Worm (Caenorhabditis elegans) whole organism, L2 larva: Measurements from ENCODE around the gene str-204.

ENCODE experiments used
- C34F6.9 ChIP-seq: fragments of 150-350 bp; optimal IDR thresholded peaks from 2 replicates; lab custom pipeline; 2014; ENCODE audit warnings: missing biosample characterization, missing genetic modification characterization
- F13H6.1 ChIP-seq: sonication (generic microtip); optimal IDR thresholded peaks from 2 replicates; lab custom pipeline; 2016; ENCODE audit warnings: missing genetic modification characterization, missing compliant biosample characterization
- R02D3.7 ChIP-seq: fragments of 150-350 bp; optimal IDR thresholded peaks from 2 replicates; lab custom pipeline; 2014; ENCODE audit warnings: missing biosample characterization, missing genetic modification characterization
- Y55F3AM.14 ChIP-seq: fragments of 200-800 bp; sonication (Bioruptor generic); optimal IDR thresholded peaks from 2 replicates; lab custom pipeline; 2018; ENCODE audit warnings: mild to moderate bottlenecking, missing genetic modification characterization, missing compliant biosample characterization
- alr-1 ChIP-seq: fragments of 150-350 bp; optimal IDR thresholded peaks from 2 replicates; lab custom pipeline; 2014; ENCODE audit warnings: missing biosample characterization, missing genetic modification characterization
- aly-2 ChIP-seq: fragments of 150-350 bp; optimal IDR thresholded peaks from 2 replicates; lab custom pipeline; 2014; ENCODE audit warnings: missing biosample characterization, missing genetic modification characterization
- ama-1 ChIP-seq: fragments of 150-350 bp; optimal IDR thresholded peaks from 2 replicates; lab custom pipeline; 2018; ENCODE audit warnings: inconsistent platforms
- blmp-1 ChIP-seq: sonication (generic microtip); optimal IDR thresholded peaks from 2 replicates; lab custom pipeline; 2017; ENCODE audit warnings: missing genetic modification characterization, mild to moderate bottlenecking, missing compliant biosample characterization, antibody characterized with exemption, moderate library complexity; ENCODE audit not compliant: insufficient read depth
- crh-2 ChIP-seq: sonication (generic microtip); optimal IDR thresholded peaks from 2 replicates; lab custom pipeline; 2017; ENCODE audit warnings: missing biosample characterization, missing genetic modification characterization
- dmd-4 ChIP-seq: sonication (generic microtip); optimal IDR thresholded peaks from 2 replicates; lab custom pipeline; 2017; ENCODE audit warnings: missing biosample characterization, missing genetic modification characterization
- egl-27 ChIP-seq: sonication (generic microtip); optimal IDR thresholded peaks from 3 replicates; lab custom pipeline; 2017; ENCODE audit warnings: missing biosample characterization, missing genetic modification reagents, missing genetic modification characterization
- elt-3 ChIP-seq: sonication (generic microtip); optimal IDR thresholded peaks from 2 replicates; lab custom pipeline; 2017; ENCODE audit warnings: missing biosample characterization, missing genetic modification characterization
- fos-1 ChIP-seq: fragments of 150-350 bp; optimal IDR thresholded peaks from 2 replicates; lab custom pipeline; 2014; ENCODE audit warnings: missing biosample characterization, missing genetic modification characterization
- lin-11 ChIP-seq: fragments of 150-350 bp; sonication (generic microtip); optimal IDR thresholded peaks from 2 replicates; lab custom pipeline; 2014; ENCODE audit warnings: missing biosample characterization, missing genetic modification characterization, inconsistent platforms, mixed read lengths
- lin-13 ChIP-seq: fragments of 150-350 bp; optimal IDR thresholded peaks from 2 replicates; lab custom pipeline; 2014; ENCODE audit warnings: missing biosample characterization, missing genetic modification reagents, missing genetic modification characterization
- lin-39 ChIP-seq: fragments of 150-350 bp; optimal IDR thresholded peaks from 2 replicates; lab custom pipeline; 2014; ENCODE audit warnings: missing biosample characterization, missing genetic modification reagents, missing genetic modification characterization
- lsy-2 ChIP-seq, 2 experiments: fragments of 150-350 bp in 1 of 2; sonication (generic microtip) in 1 of 2; optimal IDR thresholded peaks; 2 replicates each; lab custom pipeline; 2014 to 2017; ENCODE audit warnings: missing biosample characterization in 2 of 2, missing genetic modification characterization in 2 of 2
- mab-5 ChIP-seq: fragments of 150-350 bp; optimal IDR thresholded peaks from 2 replicates; lab custom pipeline; 2014; ENCODE audit warnings: missing biosample characterization, missing genetic modification characterization
- mbf-1 ChIP-seq: sonication (generic microtip); optimal IDR thresholded peaks from 2 replicates; lab custom pipeline; 2017; ENCODE audit warnings: missing biosample characterization, missing genetic modification characterization
- nhr-10 ChIP-seq: sonication (generic microtip); optimal IDR thresholded peaks from 2 replicates; lab custom pipeline; 2017; ENCODE audit warnings: missing biosample characterization, missing genetic modification characterization
- nhr-11 ChIP-seq: fragments of 150-350 bp; optimal IDR thresholded peaks from 2 replicates; lab custom pipeline; 2014; ENCODE audit warnings: missing biosample characterization, missing genetic modification characterization
- nhr-12 ChIP-seq: fragments of 150-350 bp; optimal IDR thresholded peaks from 2 replicates; lab custom pipeline; 2014; ENCODE audit warnings: missing biosample characterization, missing genetic modification characterization
- nhr-129 ChIP-seq: fragments of 150-350 bp; optimal IDR thresholded peaks from 2 replicates; lab custom pipeline; 2014; ENCODE audit warnings: missing biosample characterization, missing genetic modification characterization
- nhr-23 ChIP-seq: fragments of 150-350 bp; optimal IDR thresholded peaks from 2 replicates; lab custom pipeline; 2014; ENCODE audit warnings: missing biosample characterization, missing genetic modification reagents, missing genetic modification characterization
- nhr-237 ChIP-seq: fragments of 150-350 bp; optimal IDR thresholded peaks from 2 replicates; lab custom pipeline; 2014; ENCODE audit warnings: missing biosample characterization, missing genetic modification characterization
- nhr-6 ChIP-seq: fragments of 150-350 bp; optimal IDR thresholded peaks from 2 replicates; lab custom pipeline; 2014; ENCODE audit warnings: missing biosample characterization, missing genetic modification characterization
- nhr-77 ChIP-seq: fragments of 150-350 bp; optimal IDR thresholded peaks from 2 replicates; lab custom pipeline; 2014; ENCODE audit warnings: missing biosample characterization, missing genetic modification characterization
- skn-1 ChIP-seq: sonication (generic microtip); optimal IDR thresholded peaks from 2 replicates; lab custom pipeline; 2017; ENCODE audit warnings: missing biosample characterization, missing genetic modification characterization
- sma-3 ChIP-seq: sonication (generic microtip); optimal IDR thresholded peaks from 2 replicates; lab custom pipeline; 2016; ENCODE audit warnings: missing genetic modification reagents, missing genetic modification characterization, missing compliant biosample characterization
- sma-9 ChIP-seq, 2 experiments: fragments of 150-350 bp in 1 of 2; sonication (generic microtip) in 1 of 2; optimal IDR thresholded peaks; 2 replicates each; lab custom pipeline; 2014 to 2016; ENCODE audit warnings: missing genetic modification characterization in 2 of 2, mild to moderate bottlenecking in 1 of 2, missing biosample characterization in 1 of 2, missing compliant biosample characterization in 1 of 2, missing genetic modification reagents in 1 of 2, moderate library complexity in 1 of 2
- snpc-4 ChIP-seq: fragments of 150-350 bp; optimal IDR thresholded peaks from 2 replicates; lab custom pipeline; 2014; ENCODE audit warnings: missing biosample characterization, missing genetic modification characterization
- unc-39 ChIP-seq: fragments of 150-350 bp; optimal IDR thresholded peaks from 2 replicates; lab custom pipeline; 2014; ENCODE audit warnings: missing biosample characterization, missing genetic modification characterization
- unc-55 ChIP-seq: fragments of 150-350 bp; sonication (generic microtip); optimal IDR thresholded peaks from 3 replicates; lab custom pipeline; 2014; ENCODE audit warnings: missing biosample characterization, missing genetic modification reagents, missing genetic modification characterization
- zag-1 ChIP-seq: fragments of 150-350 bp; optimal IDR thresholded peaks from 2 replicates; lab custom pipeline; 2014; ENCODE audit warnings: missing biosample characterization, missing genetic modification characterization
- ztf-1 ChIP-seq: fragments of 200-800 bp; sonication (Bioruptor generic); conservative IDR thresholded peaks from 2 replicates; pipeline ENCODE4 v1.3.6; 2022; ENCODE audit warnings: missing genetic modification characterization, missing compliant biosample characterization
- ztf-11 ChIP-seq: sonication (generic microtip); optimal IDR thresholded peaks from 2 replicates; lab custom pipeline; 2017; ENCODE audit warnings: missing biosample characterization, missing genetic modification characterization

str-204 gene

ce11 chrV:7153046-7153445, 6.4 kb upstream of the str-204 start, which contains the start of gene fat-7:
Gene fat-7, minus strand, starts transcription at chrV:7153146.
- TF ChIP-seq aly-2 (tag; lab: Kevin White, UChicago) = no peak
- TF ChIP-seq R02D3.7 = no peak
- TF ChIP-seq nhr-12 (tag; lab: Kevin White, UChicago) = no peak
- TF ChIP-seq lsy-2 (tag; optimal IDR thresholded peaks at IDR 0.05; lab: Kevin White, UChicago) = no peak
- no peak for TF ChIP-seq blmp-1
- TF ChIP-seq lin-39 (tag; lab: Kevin White, UChicago) = no peak
- no peak for TF ChIP-seq nhr-77 (tag; lab: Kevin White, UChicago)
- TF ChIP-seq skn-1 (tag; lab: Kevin White, UChicago) = no peak
- TF ChIP-seq alr-1 (tag; lab: Kevin White, UChicago) = no peak
- TF ChIP-seq mab-5 = no peak
- TF ChIP-seq ama-1 (lab: Kevin White, UChicago) = no peak
- TF ChIP-seq unc-39 = no peak
- no peak for TF ChIP-seq nhr-237

- TF ChIP-seq unc-39 = no peak
Measured at ce11 chrV:7156079-7156478, 3.4 kb upstream of the str-204 start, which contains the start of gene F10D2.10. Gene F10D2.10, minus strand, starts transcription at chrV:7156179.

ce11 chrV:7157089-7157488, 2.4 kb upstream of the str-204 start, which contains the start of gene ugt-39:
Gene ugt-39, plus strand, starts transcription at chrV:7157142.
- TF ChIP-seq fos-1 (tag; lab: Kevin White, UChicago) (peak; percentile 58), nhr-11 (tag; lab: Kevin White, UChicago) (no peak), sma-3 (GFP tag; lab: Kevin White, UChicago) (peak; percentile 1), sma-9 (GFP tag; optimal IDR thresholded peaks at IDR 0.05; lab: Kevin White, UChicago) (peak; percentile 51), sma-9 (tag; optimal IDR thresholded peaks at IDR 0.05; lab: Kevin White, UChicago) (no peak)

- TF ChIP-seq nhr-129 (tag; lab: Kevin White, UChicago) (no peak), sma-9 (GFP tag; optimal IDR thresholded peaks at IDR 0.05; lab: Kevin White, UChicago) (peak; percentile 34), sma-9 (tag; optimal IDR thresholded peaks at IDR 0.05; lab: Kevin White, UChicago) (no peak), nhr-6 (tag; lab: Kevin White, UChicago) (no peak), sma-3 (GFP tag; lab: Kevin White, UChicago) (peak; percentile 3), lsy-2 (tag; optimal IDR thresholded peaks at IDR 0.05; lab: Kevin White, UChicago) (no peak)
Measured at ce11 chrV:7163477-7164114, 4.1 kb downstream of the str-204 start, which contains the start of gene ugt-41. Gene ugt-41, minus strand, starts transcription at chrV:7163595.

- TF ChIP-seq nhr-10 (tag; lab: Kevin White, UChicago) = no peak
- TF ChIP-seq mbf-1 = no peak
- no peak for TF ChIP-seq nhr-77 (tag; lab: Kevin White, UChicago)
- TF ChIP-seq alr-1 (tag; lab: Kevin White, UChicago) = no peak
- no peak for TF ChIP-seq fos-1 (tag; lab: Kevin White, UChicago)
- no peak for TF ChIP-seq C34F6.9 (tag; lab: Kevin White, UChicago)
- no peak for TF ChIP-seq dmd-4 (tag; lab: Kevin White, UChicago)
- TF ChIP-seq zag-1 = no peak
- TF ChIP-seq snpc-4 (tag; lab: Kevin White, UChicago) = no peak
- TF ChIP-seq lin-11 (tag; lab: Kevin White, UChicago) = no peak
- TF ChIP-seq lsy-2 (tag; optimal IDR thresholded peaks at IDR 0.05; lab: Kevin White, UChicago) = no peak
- TF ChIP-seq nhr-11 (tag; lab: Kevin White, UChicago) = no peak
- TF ChIP-seq F13H6.1 (tag; lab: Kevin White, UChicago) = no peak
- no peak for TF ChIP-seq ztf-11 (tag; lab: Kevin White, UChicago)
- no peak for TF ChIP-seq R02D3.7
- TF ChIP-seq Y55F3AM.14 (GFP tag; lab: Kevin White, UChicago) = no peak
Measured at ce11 chrV:7164210-7164609, 4.7 kb downstream of the str-204 start, which contains the start of gene srh-83. Gene srh-83, plus strand, starts transcription at chrV:7164510.

ce11 chrV:7166709-7167108, 7.2 kb downstream of the str-204 start, which contains the start of gene ugt-36:
Gene ugt-36, plus strand, starts transcription at chrV:7167009.
- no peak for TF ChIP-seq lin-11 (tag; lab: Kevin White, UChicago)
- TF ChIP-seq nhr-6 (tag; lab: Kevin White, UChicago) = no peak
- TF ChIP-seq mab-5 = no peak
- no peak for TF ChIP-seq C34F6.9 (tag; lab: Kevin White, UChicago)
- TF ChIP-seq crh-2 = no peak
- TF ChIP-seq nhr-237 = no peak
- TF ChIP-seq nhr-23 = no peak
- no peak for TF ChIP-seq egl-27 (tag; lab: Kevin White, UChicago)
- no peak for TF ChIP-seq nhr-77 (tag; lab: Kevin White, UChicago)
- no peak for TF ChIP-seq R02D3.7
- no peak for TF ChIP-seq unc-55
- no peak for TF ChIP-seq nhr-10 (tag; lab: Kevin White, UChicago)
- no peak for TF ChIP-seq dmd-4 (tag; lab: Kevin White, UChicago)
- TF ChIP-seq alr-1 (tag; lab: Kevin White, UChicago) = no peak
- TF ChIP-seq elt-3 = no peak
- no peak for TF ChIP-seq lin-13 (GFP tag; lab: Kevin White, UChicago)
- no peak for TF ChIP-seq ztf-1
- no peak for TF ChIP-seq sma-3 (GFP tag; lab: Kevin White, UChicago)
- TF ChIP-seq, all 48 proteins: peak for 0
